Worm (Caenorhabditis elegans) whole organism, young adult: ENCODE data around the gene ZK105.13.
"Not testable (repeated sequence)": the region's sequence is repeated elsewhere in the genome, so short reads cannot be mapped to it uniquely, and the experiment has no call there.

ENCODE experiments used
- C06A6.2 ChIP-seq: fragments of 200-800 bp; sonication (Bioruptor generic); conservative IDR thresholded peaks from 2 replicates; pipeline ENCODE4 v1.3.6; 2022; ENCODE audit warnings: missing genetic modification characterization, missing compliant biosample characterization
- F10E7.11 ChIP-seq: sonication (generic microtip); optimal IDR thresholded peaks from 2 replicates; lab custom pipeline; 2017; ENCODE audit warnings: mild to moderate bottlenecking, missing genetic modification characterization, moderate library complexity, missing compliant biosample characterization
- F22D6.2 ChIP-seq: sonication (generic microtip); optimal IDR thresholded peaks from 2 replicates; lab custom pipeline; 2016; ENCODE audit warnings: mild to moderate bottlenecking, missing genetic modification characterization, missing compliant biosample characterization
- F33H1.4 ChIP-seq: fragments of 200-800 bp; sonication (Bioruptor generic); IDR thresholded peaks from 2 replicates; pipeline ENCODE4 v1.3.6; 2022; ENCODE audit warnings: missing genetic modification reagents, missing genetic modification characterization, missing compliant biosample characterization
- F37B4.10 ChIP-seq: fragments of 200-800 bp; sonication (Bioruptor generic); IDR thresholded peaks from 2 replicates; pipeline ENCODE4 v1.3.6; 2022; ENCODE audit warnings: missing genetic modification characterization, missing compliant biosample characterization
- F39B2.1 ChIP-seq: fragments of 200-800 bp; sonication (Bioruptor generic); IDR thresholded peaks from 2 replicates; pipeline ENCODE4 v1.3.6; 2022; ENCODE audit warnings: missing genetic modification reagents, missing genetic modification characterization, missing compliant biosample characterization
- F55B11.4 ChIP-seq: sonication (generic microtip); optimal IDR thresholded peaks from 2 replicates; lab custom pipeline; 2016; ENCODE audit warnings: missing compliant biosample characterization, missing genetic modification characterization, borderline replicate concordance; ENCODE audit not compliant: insufficient read depth
- K12H6.12 ChIP-seq: fragments of 200-800 bp; sonication (Bioruptor generic); optimal IDR thresholded peaks from 2 replicates; lab custom pipeline; 2018; ENCODE audit warnings: mild to moderate bottlenecking, missing genetic modification characterization, missing compliant biosample characterization
- T26A5.8 ChIP-seq: sonication (generic microtip); optimal IDR thresholded peaks from 2 replicates; lab custom pipeline; 2016; ENCODE audit warnings: missing genetic modification characterization, missing compliant biosample characterization
- Y53F4B.3 ChIP-seq: fragments of 200-800 bp; sonication (Bioruptor generic); IDR thresholded peaks from 2 replicates; pipeline ENCODE4 v1.3.6; 2022; ENCODE audit warnings: missing genetic modification reagents, missing genetic modification characterization, missing compliant biosample characterization
- ZK185.1 ChIP-seq: sonication (generic microtip); optimal IDR thresholded peaks from 2 replicates; lab custom pipeline; 2016; ENCODE audit warnings: mild to moderate bottlenecking, missing genetic modification characterization, missing compliant biosample characterization; ENCODE audit not compliant: poor library complexity, severe bottlenecking
- ceh-40 ChIP-seq: fragments of 200-800 bp; sonication (Bioruptor generic); IDR thresholded peaks from 2 replicates; pipeline ENCODE4 v1.3.6; 2022; ENCODE audit warnings: missing genetic modification characterization, missing compliant biosample characterization
- ceh-79 ChIP-seq: sonication (generic microtip); optimal IDR thresholded peaks from 2 replicates; lab custom pipeline; 2017; ENCODE audit warnings: mild to moderate bottlenecking, missing genetic modification characterization, missing compliant biosample characterization
- ceh-91 ChIP-seq: fragments of 200-800 bp; sonication (Bioruptor generic); IDR thresholded peaks from 2 replicates; pipeline ENCODE4 v1.3.6; 2022; ENCODE audit warnings: missing genetic modification reagents, missing genetic modification characterization, missing compliant biosample characterization
- dpff-1 ChIP-seq: sonication (generic microtip); optimal IDR thresholded peaks from 2 replicates; lab custom pipeline; 2017; ENCODE audit warnings: mild to moderate bottlenecking, missing genetic modification characterization, missing compliant biosample characterization
- efl-1 ChIP-seq: fragments of 150-350 bp; optimal IDR thresholded peaks from 2 replicates; lab custom pipeline; 2014; ENCODE audit warnings: missing biosample characterization, missing genetic modification reagents, missing genetic modification characterization
- ets-4 ChIP-seq: fragments of 200-800 bp; sonication (Bioruptor generic); optimal IDR thresholded peaks from 2 replicates; lab custom pipeline; 2018; ENCODE audit warnings: mild to moderate bottlenecking, missing genetic modification characterization, missing compliant biosample characterization
- fkh-3 ChIP-seq: sonication (generic microtip); optimal IDR thresholded peaks from 2 replicates; lab custom pipeline; 2016; ENCODE audit warnings: mild to moderate bottlenecking, missing genetic modification characterization, missing compliant biosample characterization
- hmg-20 ChIP-seq: fragments of 200-800 bp; sonication (Bioruptor generic); IDR thresholded peaks from 2 replicates; pipeline ENCODE4 v1.3.6; 2022; ENCODE audit warnings: missing genetic modification reagents, missing genetic modification characterization, missing compliant biosample characterization
- hrde-1 ChIP-seq: sonication (generic microtip); optimal IDR thresholded peaks from 2 replicates; lab custom pipeline; 2016; ENCODE audit warnings: missing genetic modification characterization, mild to moderate bottlenecking, missing compliant biosample characterization, moderate library complexity, missing genotype, missing genetic modification reagents, borderline replicate concordance
- let-526 ChIP-seq: fragments of 200-800 bp; sonication (Bioruptor generic); IDR thresholded peaks from 2 replicates; pipeline ENCODE4 v1.3.6; 2022; ENCODE audit warnings: missing genetic modification reagents, missing genetic modification characterization, missing compliant biosample characterization
- lin-26 ChIP-seq: fragments of 200-800 bp; sonication (Bioruptor generic); IDR thresholded peaks from 2 replicates; pipeline ENCODE4 v1.3.6; 2022; ENCODE audit warnings: missing genetic modification reagents, missing genetic modification characterization, missing compliant biosample characterization
- lin-54 ChIP-seq: fragments of 200-800 bp; sonication (Bioruptor generic); optimal IDR thresholded peaks from 2 replicates; lab custom pipeline; 2018; ENCODE audit warnings: mild to moderate bottlenecking, missing genetic modification characterization, missing compliant biosample characterization
- lsy-27 ChIP-seq: sonication (generic microtip); optimal IDR thresholded peaks from 2 replicates; lab custom pipeline; 2017; ENCODE audit warnings: missing genetic modification characterization, mild to moderate bottlenecking, missing compliant biosample characterization, antibody characterized with exemption, missing genotype, borderline replicate concordance; ENCODE audit not compliant: insufficient read depth
- mcd-1 ChIP-seq: fragments of 200-800 bp; sonication (Bioruptor generic); IDR thresholded peaks from 2 replicates; pipeline ENCODE4 v1.3.6; 2022; ENCODE audit warnings: missing genetic modification reagents, missing genetic modification characterization, missing compliant biosample characterization
- mel-28 ChIP-seq: sonication (generic microtip); optimal IDR thresholded peaks from 2 replicates; lab custom pipeline; 2016; ENCODE audit warnings: borderline replicate concordance, mild to moderate bottlenecking, missing genetic modification characterization, missing compliant biosample characterization
- nfya-2 ChIP-seq: fragments of 200-800 bp; sonication (Bioruptor generic); IDR thresholded peaks from 2 replicates; pipeline ENCODE4 v1.3.6; 2022; ENCODE audit warnings: missing genetic modification reagents, missing genetic modification characterization, missing compliant biosample characterization
- nfyb-1 ChIP-seq: fragments of 200-800 bp; sonication (Bioruptor generic); IDR thresholded peaks from 2 replicates; pipeline ENCODE4 v1.3.6; 2022; ENCODE audit warnings: missing genetic modification reagents, missing genetic modification characterization, missing compliant biosample characterization
- nhr-80 ChIP-seq: sonication (generic microtip); optimal IDR thresholded peaks from 2 replicates; lab custom pipeline; 2016; ENCODE audit warnings: missing genetic modification characterization, missing compliant biosample characterization
- nhr-90 ChIP-seq: sonication (generic microtip); optimal IDR thresholded peaks from 2 replicates; lab custom pipeline; 2016; ENCODE audit warnings: missing genotype, mild to moderate bottlenecking, missing genetic modification characterization, missing compliant biosample characterization
- rec-8 ChIP-seq, 2 experiments: sonication (generic microtip); optimal IDR thresholded peaks; 2 replicates each; lab custom pipeline; 2016; ENCODE audit warnings: mild to moderate bottlenecking in 2 of 2, missing genetic modification characterization in 2 of 2, missing genetic modification reagents in 2 of 2, missing genotype in 2 of 2, missing biosample characterization in 1 of 2, missing compliant biosample characterization in 1 of 2, moderate library complexity in 1 of 2
- snpc-3.4 ChIP-seq: sonication (generic microtip); optimal IDR thresholded peaks from 2 replicates; lab custom pipeline; 2017; ENCODE audit warnings: missing genetic modification characterization, mild to moderate bottlenecking, missing compliant biosample characterization, antibody characterized with exemption, moderate library complexity, missing genotype, missing genetic modification reagents
- tbx-9 ChIP-seq: sonication (generic microtip); optimal IDR thresholded peaks from 2 replicates; lab custom pipeline; 2016; ENCODE audit warnings: borderline replicate concordance, missing genetic modification characterization, inconsistent platforms, missing compliant biosample characterization
- zfh-2 ChIP-seq: fragments of 200-800 bp; sonication (Bioruptor generic); conservative IDR thresholded peaks from 2 replicates; pipeline ENCODE4 v1.3.6; 2022; ENCODE audit warnings: missing genetic modification reagents, missing genetic modification characterization, missing compliant biosample characterization
- zim-3 ChIP-seq: sonication (generic microtip); optimal IDR thresholded peaks from 2 replicates; lab custom pipeline; 2017; ENCODE audit warnings: mild to moderate bottlenecking, missing genetic modification characterization, moderate library complexity, missing compliant biosample characterization
- ztf-25 ChIP-seq: fragments of 200-800 bp; sonication (Bioruptor generic); IDR thresholded peaks from 2 replicates; pipeline ENCODE4 v1.3.6; 2022; ENCODE audit warnings: missing genetic modification reagents, missing genetic modification characterization, missing compliant biosample characterization

The ZK105.13 gene

ce11 chrV:7713691-7714090 is 719 bp upstream of the ZK105.13 start, which contains the start of gene ZK105.1:
TSS of gene ZK105.1 (plus strand) at chrV:7713991.
- TF ChIP-seq zim-3 (tag; lab: Kevin White, UChicago): no peak
- no peak for TF ChIP-seq dpff-1 (tag; lab: Kevin White, UChicago)
- TF ChIP-seq ZK185.1 (tag; lab: Kevin White, UChicago): no peak
- TF ChIP-seq Y53F4B.3 (GFP tag; lab: Robert Waterston, UW): no peak
- TF ChIP-seq nhr-90 (tag; lab: Kevin White, UChicago): no peak
- no peak for TF ChIP-seq hrde-1 (tag; lab: Kevin White, UChicago)
- no peak for TF ChIP-seq snpc-3.4 (tag; lab: Kevin White, UChicago)
- TF ChIP-seq let-526 (GFP tag; lab: Robert Waterston, UW): no peak
- no peak for TF ChIP-seq mel-28
- TF ChIP-seq ztf-25 (GFP tag; lab: Robert Waterston, UW): no peak
- TF ChIP-seq mcd-1 (GFP tag; lab: Robert Waterston, UW): no peak
- TF ChIP-seq nhr-80 (tag; lab: Kevin White, UChicago): no peak
- no peak for TF ChIP-seq F33H1.4 (GFP tag; lab: Robert Waterston, UW)
- TF ChIP-seq ceh-40: no peak
- no peak for TF ChIP-seq fkh-3

- TF ChIP-seq ztf-25 (GFP tag; lab: Robert Waterston, UW) (no peak), F37B4.10 (no peak), rec-8 (tag; optimal IDR thresholded peaks at IDR 0.05; lab: Kevin White, UChicago) (no peak), nhr-80 (tag; lab: Kevin White, UChicago) (no peak), let-526 (GFP tag; lab: Robert Waterston, UW) (no peak), K12H6.12 (tag; lab: Kevin White, UChicago) (no peak), zfh-2 (GFP tag; lab: Robert Waterston, UW) (no peak), nfyb-1 (GFP tag; lab: Robert Waterston, UW) (no peak), C06A6.2 (no peak), T26A5.8 (no peak), efl-1 (GFP tag; lab: Kevin White, UChicago) (no peak), hmg-20 (GFP tag; lab: Robert Waterston, UW) (no peak), ZK185.1 (tag; lab: Kevin White, UChicago) (no peak), F39B2.1 (GFP tag; lab: Robert Waterston, UW) (no peak), ets-4 (GFP tag; lab: Kevin White, UChicago) (no peak), nfya-2 (GFP tag; lab: Robert Waterston, UW) (no peak), lin-54 (GFP tag; lab: Kevin White, UChicago) (no peak), ceh-91 (GFP tag; lab: Robert Waterston, UW) (no peak), lsy-27 (no peak)
Measured at ce11 chrV:7708525-7708924, 4.4 kb downstream of the ZK105.13 start, which contains the start of gene ZK105.11. TSS of gene ZK105.11 (minus strand) at chrV:7708625.

- TF ChIP-seq F22D6.2 (tag; lab: Kevin White, UChicago): no peak
- TF ChIP-seq lin-26: no peak
- no peak for TF ChIP-seq rec-8 (tag; optimal IDR thresholded peaks at IDR 0.05; lab: Kevin White, UChicago)
- TF ChIP-seq F10E7.11: no peak
- TF ChIP-seq C06A6.2: no peak
- no peak for TF ChIP-seq tbx-9
- TF ChIP-seq ceh-40: no peak
Measured at ce11 chrV:7705316-7705715, 7.7 kb downstream of the ZK105.13 start, which contains the start of gene srw-3. TSS of gene srw-3 (plus strand) at chrV:7705616.

ce11 chrV:7703536-7703935 is 9.4 kb downstream of the ZK105.13 start, which contains the start of gene srsx-40:
TSS of gene srsx-40 (minus strand) at chrV:7703636.
- TF ChIP-seq F55B11.4 (tag; lab: Kevin White, UChicago); tbx-9; ceh-79 (tag; lab: Kevin White, UChicago): not testable (repeated sequence)
- TF ChIP-seq, all 124 proteins: peak for 0; not testable (repeated sequence) for 124
